Worm (Caenorhabditis elegans) whole organism, late embryonic: Measurements from ENCODE around the gene cap-1.

ENCODE experiments used
- ceh-31 ChIP-seq: sonication (generic microtip); optimal IDR thresholded peaks from 2 replicates; lab custom pipeline; 2016; ENCODE audit warnings: missing genetic modification characterization, missing compliant biosample characterization
- unc-55 ChIP-seq: sonication (generic microtip); optimal IDR thresholded peaks from 2 replicates; lab custom pipeline; 2017; ENCODE audit warnings: missing biosample characterization, missing genetic modification reagents, missing genetic modification characterization

DNA sequence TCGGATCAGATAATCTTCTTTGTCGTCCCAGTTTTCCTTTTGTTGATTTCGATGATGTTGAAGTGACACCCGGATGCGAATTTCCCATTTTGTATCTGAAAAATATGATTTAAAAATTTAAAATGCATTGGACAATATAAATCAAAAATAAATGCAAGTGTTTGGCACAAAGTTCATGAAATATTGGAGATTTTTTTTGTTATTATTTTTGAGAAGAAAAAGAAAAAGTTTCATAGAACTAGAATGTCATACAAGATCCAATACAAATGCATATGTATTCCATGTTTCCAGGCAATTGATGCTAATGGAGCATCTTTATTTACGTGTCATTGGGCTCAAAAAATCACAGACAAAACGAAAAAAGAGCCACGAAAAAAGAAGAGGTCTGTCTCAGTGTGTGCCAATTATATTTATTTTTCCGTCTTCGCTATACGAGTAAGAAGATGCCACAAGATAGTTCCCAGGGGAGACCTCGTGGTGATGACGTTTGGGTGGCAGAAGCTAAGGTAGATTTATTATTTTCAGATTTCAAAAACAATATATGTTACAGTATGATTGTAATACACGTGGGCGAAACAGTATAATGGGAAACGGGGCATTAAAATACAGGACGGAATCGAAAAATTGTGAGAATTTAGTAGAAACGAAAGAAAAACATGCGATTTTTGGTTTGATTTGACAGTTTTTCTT is 10.5 kb downstream of the cap-1 start, which contains the start of the genes glb-23 and R13A1.1:
- TF ChIP-seq ceh-31 (tag; lab: Kevin White, UChicago), result no peak
- TF ChIP-seq unc-55 (GFP tag; lab: Kevin White, UChicago), result no peak
